Worm (Caenorhabditis elegans) whole organism, young adult: Measurements from ENCODE around the gene txt-10.

Experiments used
- ccch-3 ChIP-seq: fragments of 200-800 bp; sonication (Bioruptor generic); optimal IDR thresholded peaks from 2 replicates; lab custom pipeline; 2018; ENCODE audit warnings: mild to moderate bottlenecking, missing genetic modification characterization, missing compliant biosample characterization
- ceh-79 ChIP-seq: sonication (generic microtip); optimal IDR thresholded peaks from 2 replicates; lab custom pipeline; 2017; ENCODE audit warnings: mild to moderate bottlenecking, missing genetic modification characterization, missing compliant biosample characterization
- nfya-1 ChIP-seq: sonication (generic microtip); optimal IDR thresholded peaks from 2 replicates; lab custom pipeline; 2017; ENCODE audit warnings: antibody characterized with exemption, missing compliant biosample characterization, missing genetic modification characterization, borderline replicate concordance; ENCODE audit not compliant: insufficient read depth

DNA sequence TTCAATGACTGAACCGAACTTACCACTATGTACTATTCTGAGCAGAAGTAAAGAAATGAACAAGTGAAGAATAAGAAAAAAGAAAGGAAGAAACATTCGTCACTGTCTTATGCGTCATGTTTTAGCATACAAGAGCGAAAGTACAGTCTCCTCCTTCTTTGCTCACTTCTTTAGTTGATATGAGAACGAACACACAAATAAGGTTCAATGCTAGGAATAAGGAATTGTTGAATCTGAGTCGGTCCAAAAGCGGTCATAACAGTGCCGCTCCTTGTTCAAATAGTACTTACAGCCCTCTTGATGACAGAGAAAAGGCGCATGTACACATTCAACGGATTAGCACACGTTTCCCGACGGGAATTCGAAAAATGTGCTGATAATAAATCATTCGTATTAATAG is 6.5 kb upstream of the txt-10 start, which contains the start of gene F25D1.8:
- TF ChIP-seq ccch-3 (no peak), nfya-1 (tag; lab: Kevin White, UChicago) (no peak), ceh-79 (tag; lab: Kevin White, UChicago) (no peak)
